Worm (Caenorhabditis elegans) whole organism, young adult: ENCODE results near the gene Y25C1A.7.

Source experiments
- F33H1.4 ChIP-seq: fragments of 200-800 bp; sonication (Bioruptor generic); IDR thresholded peaks from 2 replicates; pipeline ENCODE4 v1.3.6; 2022; ENCODE audit warnings: missing genetic modification reagents, missing genetic modification characterization, missing compliant biosample characterization
- gei-17 ChIP-seq: fragments of 200-800 bp; sonication (Bioruptor generic); optimal IDR thresholded peaks from 2 replicates; lab custom pipeline; 2018; ENCODE audit warnings: mild to moderate bottlenecking, missing genetic modification characterization, missing compliant biosample characterization
- hlh-12 ChIP-seq: sonication (generic microtip); optimal IDR thresholded peaks from 2 replicates; lab custom pipeline; 2016; ENCODE audit warnings: missing genetic modification characterization, missing compliant biosample characterization
- hlh-26 ChIP-seq: fragments of 200-800 bp; sonication (Bioruptor generic); conservative IDR thresholded peaks from 2 replicates; pipeline ENCODE4 v1.3.6; 2022; ENCODE audit warnings: missing genetic modification reagents, missing genetic modification characterization, missing compliant biosample characterization
- nfyb-1 ChIP-seq: fragments of 200-800 bp; sonication (Bioruptor generic); IDR thresholded peaks from 2 replicates; pipeline ENCODE4 v1.3.6; 2022; ENCODE audit warnings: missing genetic modification reagents, missing genetic modification characterization, missing compliant biosample characterization
- nhr-90 ChIP-seq: sonication (generic microtip); optimal IDR thresholded peaks from 2 replicates; lab custom pipeline; 2016; ENCODE audit warnings: missing genotype, mild to moderate bottlenecking, missing genetic modification characterization, missing compliant biosample characterization
- sea-2 ChIP-seq: fragments of 200-800 bp; sonication (Bioruptor generic); IDR thresholded peaks from 2 replicates; pipeline ENCODE4 v1.3.6; 2022; ENCODE audit warnings: missing genetic modification characterization, missing compliant biosample characterization
- unc-62 ChIP-seq: fragments of 150-350 bp; optimal IDR thresholded peaks from 2 replicates; lab custom pipeline; 2014; ENCODE audit warnings: missing biosample characterization, missing genetic modification reagents, missing genetic modification characterization

DNA sequence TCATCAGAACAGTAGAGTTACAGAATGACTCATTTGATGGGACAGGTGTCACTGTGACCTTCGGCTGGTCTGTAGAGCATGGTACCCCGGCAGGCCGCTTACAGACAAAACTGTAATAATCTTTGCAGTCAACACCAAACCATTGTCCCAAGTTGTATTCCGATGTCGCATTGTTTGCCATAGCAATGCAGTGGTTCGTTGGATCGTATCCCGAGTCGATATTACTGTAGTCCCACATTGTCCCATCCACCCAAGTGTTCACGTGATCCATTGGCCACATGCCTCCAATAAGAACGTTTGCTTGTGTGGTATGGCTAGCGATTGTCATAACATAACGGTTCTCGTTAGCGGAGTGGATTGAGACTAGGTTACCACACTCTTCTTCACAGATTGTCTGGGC lies 50.0 kb downstream of the Y25C1A.7 start:
- TF ChIP-seq hlh-12 (tag; lab: Kevin White, UChicago) (no peak), sea-2 (GFP tag; lab: Robert Waterston, UW) (no peak), nhr-90 (tag; lab: Kevin White, UChicago) (no peak), F33H1.4 (GFP tag; lab: Robert Waterston, UW) (no peak), nfyb-1 (no peak), unc-62 (GFP tag; lab: Kevin White, UChicago) (no peak), hlh-26 (GFP tag; lab: Robert Waterston, UW) (no peak), gei-17 (no peak)
